Worm (Caenorhabditis elegans): Measurements from ENCODE around the gene mtl-2.

mtl-2 gene

DNA sequence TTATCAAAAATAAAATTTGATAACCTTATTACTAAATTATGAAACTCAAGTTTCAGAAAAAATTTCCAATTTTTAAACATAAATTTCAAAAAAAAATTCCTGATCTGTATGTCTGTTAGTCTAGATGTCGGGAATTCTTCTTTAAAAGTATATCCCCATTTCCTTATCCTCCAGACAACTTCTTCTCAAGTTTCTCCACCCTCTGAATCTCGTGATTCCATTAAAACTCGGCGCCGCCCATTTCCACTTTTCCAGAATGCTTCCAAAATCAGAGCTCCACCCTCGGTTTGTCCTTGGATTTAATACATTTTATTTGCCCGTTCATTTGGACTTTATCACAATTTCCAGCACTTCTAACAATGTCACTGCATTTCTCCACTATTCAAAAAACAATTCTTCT is 15.2 kb upstream of the mtl-2 start, which contains the start of gene ins-10:
ins-10 (plus strand) TSS at position 301 of the 400 bp plus-strand sequence.
- TF ChIP-seq ceh-13 (GFP tag; optimal IDR thresholded peaks at IDR 0.05) (no peak), ets-7 (tag; optimal IDR thresholded peaks at IDR 0.05) (no peak), pes-1 (GFP tag; IDR thresholded peaks at IDR 0.05) (no peak), tbx-11 (GFP tag; IDR thresholded peaks at IDR 0.05) (no peak), ceh-36 (tag; optimal IDR thresholded peaks at IDR 0.05) (no peak), F13C5.2 (tag; optimal IDR thresholded peaks at IDR 0.05) (no peak), aly-1 (tag; optimal IDR thresholded peaks at IDR 0.05) (no peak), tbx-37 (GFP tag; conservative IDR thresholded peaks at IDR 0.05) (no peak), hmg-4 (GFP tag; optimal IDR thresholded peaks at IDR 0.05) (no peak), B0310.2 (tag; optimal IDR thresholded peaks at IDR 0.05) (no peak), scrt-1 (GFP tag; IDR thresholded peaks at IDR 0.05) (no peak), hnd-1 (tag; optimal IDR thresholded peaks at IDR 0.05) (no peak), tra-4 (tag; optimal IDR thresholded peaks at IDR 0.05) (no peak), flt-1 (GFP tag; IDR thresholded peaks at IDR 0.05) (no peak), hmbx-1 (tag; optimal IDR thresholded peaks at IDR 0.05) (no peak), ama-1 (optimal IDR thresholded peaks at IDR 0.05) (no peak), sea-1 (GFP tag; conservative IDR thresholded peaks at IDR 0.05) (no peak)

DNA sequence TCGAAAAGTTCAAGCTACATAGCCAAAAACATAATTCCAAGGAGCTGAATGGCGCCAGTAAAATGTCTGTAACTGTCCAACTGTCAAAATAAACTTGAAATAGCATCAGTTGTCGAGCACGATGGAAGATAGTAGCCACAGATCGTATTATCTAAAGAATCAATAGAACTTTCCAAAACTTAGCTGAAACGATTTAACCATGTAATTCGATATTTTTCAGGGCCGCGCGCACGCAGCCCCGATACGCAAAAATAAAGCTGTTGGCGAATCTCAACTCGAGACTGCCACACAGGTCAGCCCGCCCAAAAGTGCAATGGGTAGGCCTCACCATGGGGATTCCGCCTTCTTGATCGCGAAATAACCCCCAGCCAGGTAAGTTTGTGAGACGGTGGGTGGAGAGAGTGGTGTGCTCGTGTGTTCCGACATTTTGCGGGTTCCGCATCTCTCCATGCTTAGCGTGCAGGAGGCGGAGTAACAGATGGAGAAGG is 9.8 kb upstream of the mtl-2 start:
- TF ChIP-seq ceh-36 (tag; optimal IDR thresholded peaks at IDR 0.05) (no peak), flt-1 (GFP tag; IDR thresholded peaks at IDR 0.05) (no peak), ceh-13 (GFP tag; optimal IDR thresholded peaks at IDR 0.05) (no peak), hnd-1 (tag; optimal IDR thresholded peaks at IDR 0.05) (no peak), ama-1 (optimal IDR thresholded peaks at IDR 0.05) (peak; percentile 86), hmbx-1 (tag; optimal IDR thresholded peaks at IDR 0.05) (no peak), hmg-4 (GFP tag; optimal IDR thresholded peaks at IDR 0.05) (peak; percentile 41), sea-1 (GFP tag; conservative IDR thresholded peaks at IDR 0.05) (peak; percentile 72; the same call in 1 of the 2 replicates), tbx-11 (GFP tag; IDR thresholded peaks at IDR 0.05) (0 out of 2 replicates have a peak, but pooled peaks have one; percentile 32), aly-1 (tag; optimal IDR thresholded peaks at IDR 0.05) (peak; percentile 36), F13C5.2 (tag; optimal IDR thresholded peaks at IDR 0.05) (no peak), scrt-1 (GFP tag; IDR thresholded peaks at IDR 0.05) (no peak), B0310.2 (tag; optimal IDR thresholded peaks at IDR 0.05) (peak; percentile 2), tra-4 (tag; optimal IDR thresholded peaks at IDR 0.05) (no peak), tbx-37 (GFP tag; conservative IDR thresholded peaks at IDR 0.05) (no peak), pes-1 (GFP tag; IDR thresholded peaks at IDR 0.05) (no peak), ets-7 (tag; optimal IDR thresholded peaks at IDR 0.05) (no peak)

DNA sequence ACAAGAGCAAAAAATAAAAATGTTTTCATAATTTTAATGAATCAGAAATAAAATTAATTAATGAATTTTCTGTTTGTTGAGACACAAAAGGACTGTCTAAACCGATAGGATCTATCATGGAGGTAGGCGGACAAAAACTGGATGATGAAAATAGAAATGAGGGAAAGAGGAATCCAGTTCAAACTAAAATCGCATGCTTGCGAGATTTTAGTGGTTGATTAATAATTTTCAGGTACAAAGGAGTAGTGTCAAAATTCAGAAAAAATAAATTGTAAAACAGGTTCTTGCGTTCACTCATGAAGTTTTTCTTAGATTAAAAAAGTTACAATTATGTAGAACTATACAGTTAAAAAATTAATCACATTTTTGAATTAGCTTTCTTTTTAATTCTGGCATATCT is 8.9 kb upstream of the mtl-2 start, which contains the start of gene T08G5.3:
T08G5.3 (minus strand) TSS at position 101 of the 400 bp plus-strand sequence.
- no peak for TF ChIP-seq ceh-36 (tag; optimal IDR thresholded peaks at IDR 0.05)
- no peak for TF ChIP-seq flt-1 (GFP tag; IDR thresholded peaks at IDR 0.05)
- no peak for TF ChIP-seq hmbx-1 (tag; optimal IDR thresholded peaks at IDR 0.05)
- TF ChIP-seq ets-7 (tag; optimal IDR thresholded peaks at IDR 0.05), result no peak
- no peak for TF ChIP-seq hmg-4 (GFP tag; optimal IDR thresholded peaks at IDR 0.05)
- no peak for TF ChIP-seq F13C5.2 (tag; optimal IDR thresholded peaks at IDR 0.05)
- no peak for TF ChIP-seq sea-1 (GFP tag; conservative IDR thresholded peaks at IDR 0.05)
- no peak for TF ChIP-seq ceh-13 (GFP tag; optimal IDR thresholded peaks at IDR 0.05)
- TF ChIP-seq tbx-37 (GFP tag; conservative IDR thresholded peaks at IDR 0.05), result no peak
- no peak for TF ChIP-seq ama-1 (optimal IDR thresholded peaks at IDR 0.05)
- no peak for TF ChIP-seq B0310.2 (tag; optimal IDR thresholded peaks at IDR 0.05)
- TF ChIP-seq scrt-1 (GFP tag; IDR thresholded peaks at IDR 0.05), result no peak
- no peak for TF ChIP-seq hnd-1 (tag; optimal IDR thresholded peaks at IDR 0.05)
- no peak for TF ChIP-seq pes-1 (GFP tag; IDR thresholded peaks at IDR 0.05)
- no peak for TF ChIP-seq aly-1 (tag; optimal IDR thresholded peaks at IDR 0.05)

DNA sequence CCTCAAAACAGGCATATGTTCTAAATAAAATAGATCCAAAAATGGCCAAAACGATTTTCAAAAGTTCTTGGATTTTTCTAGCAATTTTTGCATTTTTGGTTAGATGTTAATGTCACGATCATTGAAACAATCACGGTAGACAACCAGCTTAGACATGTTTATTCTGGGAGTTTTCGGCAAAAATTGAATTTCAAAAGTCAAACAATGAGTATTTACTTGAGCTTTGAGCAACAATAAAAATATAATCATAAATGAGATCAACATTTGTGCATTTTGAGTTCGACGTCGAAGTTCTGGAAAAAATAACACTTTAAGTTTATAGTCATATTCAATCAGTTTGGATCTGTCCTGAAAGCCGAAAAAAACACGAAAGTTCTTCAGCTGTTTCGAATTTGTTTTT is 7.7 kb upstream of the mtl-2 start, which contains the start of gene T08G5.2:
T08G5.2 (minus strand) TSS at position 101 of the 400 bp plus-strand sequence.
- TF ChIP-seq hmg-4 (GFP tag; optimal IDR thresholded peaks at IDR 0.05), result no peak
- TF ChIP-seq sea-1 (GFP tag; conservative IDR thresholded peaks at IDR 0.05), result no peak
- no peak for TF ChIP-seq ets-7 (tag; optimal IDR thresholded peaks at IDR 0.05)
- no peak for TF ChIP-seq hmbx-1 (tag; optimal IDR thresholded peaks at IDR 0.05)
- no peak for TF ChIP-seq B0310.2 (tag; optimal IDR thresholded peaks at IDR 0.05)
- TF ChIP-seq ama-1 (optimal IDR thresholded peaks at IDR 0.05), result no peak
- TF ChIP-seq pes-1 (GFP tag; IDR thresholded peaks at IDR 0.05), result no peak
- no peak for TF ChIP-seq ceh-36 (tag; optimal IDR thresholded peaks at IDR 0.05)
- TF ChIP-seq F13C5.2 (tag; optimal IDR thresholded peaks at IDR 0.05), result no peak
- TF ChIP-seq tbx-37 (GFP tag; conservative IDR thresholded peaks at IDR 0.05), result no peak
- no peak for TF ChIP-seq aly-1 (tag; optimal IDR thresholded peaks at IDR 0.05)
- TF ChIP-seq ceh-13 (GFP tag; optimal IDR thresholded peaks at IDR 0.05), result no peak
- no peak for TF ChIP-seq hnd-1 (tag; optimal IDR thresholded peaks at IDR 0.05)
- TF ChIP-seq flt-1 (GFP tag; IDR thresholded peaks at IDR 0.05), result no peak
- no peak for TF ChIP-seq tbx-11 (GFP tag; IDR thresholded peaks at IDR 0.05)
- no peak for TF ChIP-seq tra-4 (tag; optimal IDR thresholded peaks at IDR 0.05)
- TF ChIP-seq scrt-1 (GFP tag; IDR thresholded peaks at IDR 0.05), result no peak

DNA sequence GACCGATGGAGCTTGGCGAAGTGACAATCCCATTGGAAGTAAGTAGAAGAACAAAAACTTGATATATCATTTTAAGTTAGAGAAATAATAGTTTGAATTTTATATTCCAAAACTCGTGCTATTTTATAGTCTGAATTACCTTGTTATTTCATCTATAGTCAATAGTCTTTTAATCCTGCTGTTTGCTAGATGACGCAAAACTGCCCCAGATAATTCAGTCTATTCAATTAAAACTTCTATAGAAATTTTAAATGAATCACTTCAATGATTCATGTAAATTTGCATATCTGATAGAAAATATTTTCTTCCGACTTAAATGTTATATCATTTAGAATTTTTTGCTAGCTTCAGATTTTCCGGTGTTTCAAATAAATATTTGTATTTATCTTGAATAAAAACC is 4.6 kb upstream of the mtl-2 start, which contains the start of gene T08G5.15:
T08G5.15 (minus strand) TSS at position 101 of the 400 bp plus-strand sequence.
- TF ChIP-seq pes-1 (GFP tag; IDR thresholded peaks at IDR 0.05) (no peak), tbx-37 (GFP tag; conservative IDR thresholded peaks at IDR 0.05) (no peak), tra-4 (tag; optimal IDR thresholded peaks at IDR 0.05) (no peak), B0310.2 (tag; optimal IDR thresholded peaks at IDR 0.05) (no peak), tbx-11 (GFP tag; IDR thresholded peaks at IDR 0.05) (no peak), ceh-36 (tag; optimal IDR thresholded peaks at IDR 0.05) (no peak), ama-1 (optimal IDR thresholded peaks at IDR 0.05) (no peak), aly-1 (tag; optimal IDR thresholded peaks at IDR 0.05) (no peak), scrt-1 (GFP tag; IDR thresholded peaks at IDR 0.05) (no peak), hnd-1 (tag; optimal IDR thresholded peaks at IDR 0.05) (no peak), ets-7 (tag; optimal IDR thresholded peaks at IDR 0.05) (no peak), F13C5.2 (tag; optimal IDR thresholded peaks at IDR 0.05) (no peak), hmg-4 (GFP tag; optimal IDR thresholded peaks at IDR 0.05) (no peak), flt-1 (GFP tag; IDR thresholded peaks at IDR 0.05) (no peak), sea-1 (GFP tag; conservative IDR thresholded peaks at IDR 0.05) (no peak), ceh-13 (GFP tag; optimal IDR thresholded peaks at IDR 0.05) (no peak), hmbx-1 (tag; optimal IDR thresholded peaks at IDR 0.05) (no peak)

DNA sequence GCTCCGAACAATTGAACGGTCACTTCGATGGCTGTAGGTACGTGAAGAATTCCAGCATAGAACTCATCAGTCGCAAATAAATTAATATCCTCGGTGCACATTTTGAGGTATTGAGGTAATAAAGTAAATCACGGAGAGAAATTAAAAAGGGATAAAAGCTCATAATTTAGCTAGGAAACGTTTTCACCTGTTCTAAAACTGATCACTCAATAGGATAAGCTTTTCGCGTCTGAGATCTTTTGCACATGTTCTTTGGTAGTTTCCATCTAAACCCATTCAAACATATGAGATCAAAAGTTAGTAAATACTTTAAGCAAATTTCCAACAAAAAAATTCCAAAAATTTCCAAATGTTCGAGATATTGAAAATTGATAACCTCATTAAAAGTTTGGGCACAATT is 997 bp downstream of the mtl-2 start, which contains the start of gene srh-308:
srh-308 (minus strand) TSS at position 101 of the 400 bp plus-strand sequence.
- TF ChIP-seq ama-1 (optimal IDR thresholded peaks at IDR 0.05) (no peak), sea-1 (GFP tag; conservative IDR thresholded peaks at IDR 0.05) (no peak), hmbx-1 (tag; optimal IDR thresholded peaks at IDR 0.05) (no peak), pes-1 (GFP tag; IDR thresholded peaks at IDR 0.05) (no peak), ceh-13 (GFP tag; optimal IDR thresholded peaks at IDR 0.05) (no peak), hnd-1 (tag; optimal IDR thresholded peaks at IDR 0.05) (no peak), tra-4 (tag; optimal IDR thresholded peaks at IDR 0.05) (no peak), ets-7 (tag; optimal IDR thresholded peaks at IDR 0.05) (no peak), B0310.2 (tag; optimal IDR thresholded peaks at IDR 0.05) (no peak), tbx-11 (GFP tag; IDR thresholded peaks at IDR 0.05) (no peak), scrt-1 (GFP tag; IDR thresholded peaks at IDR 0.05) (no peak), F13C5.2 (tag; optimal IDR thresholded peaks at IDR 0.05) (no peak), hmg-4 (GFP tag; optimal IDR thresholded peaks at IDR 0.05) (no peak), tbx-37 (GFP tag; conservative IDR thresholded peaks at IDR 0.05) (no peak), ceh-36 (tag; optimal IDR thresholded peaks at IDR 0.05) (no peak)

All from whole organism, early embryonic.